Worm (Caenorhabditis elegans) whole organism, early embryonic: ENCODE data around the gene Y43B11AR.1.

Experiments
- F13C5.2 ChIP-seq: sonication (generic microtip); optimal IDR thresholded peaks from 2 replicates; lab custom pipeline; 2017; ENCODE audit warnings: mild to moderate bottlenecking, missing genetic modification characterization, inconsistent platforms, missing compliant biosample characterization
- aly-1 ChIP-seq: sonication (generic microtip); optimal IDR thresholded peaks from 2 replicates; lab custom pipeline; 2016; ENCODE audit warnings: missing genetic modification characterization, missing compliant biosample characterization
- ama-1 ChIP-seq: fragments of 150-350 bp; optimal IDR thresholded peaks from 2 replicates; lab custom pipeline; 2014
- ceh-36 ChIP-seq: sonication (generic microtip); optimal IDR thresholded peaks from 2 replicates; lab custom pipeline; 2016; ENCODE audit warnings: missing genetic modification characterization, inconsistent platforms, missing compliant biosample characterization
- ets-7 ChIP-seq: sonication (generic microtip); optimal IDR thresholded peaks from 2 replicates; lab custom pipeline; 2016; ENCODE audit warnings: missing genotype, missing genetic modification characterization, missing compliant biosample characterization
- flt-1 ChIP-seq: fragments of 200-800 bp; sonication (Bioruptor generic); IDR thresholded peaks from 2 replicates; pipeline ENCODE4 v1.3.6; 2022; ENCODE audit warnings: missing genetic modification characterization, missing compliant biosample characterization
- hmg-4 ChIP-seq: fragments of 200-800 bp; sonication (Bioruptor generic); optimal IDR thresholded peaks from 2 replicates; lab custom pipeline; 2018; ENCODE audit warnings: mild to moderate bottlenecking, missing genetic modification characterization, missing compliant biosample characterization
- hnd-1 ChIP-seq: sonication (generic microtip); optimal IDR thresholded peaks from 2 replicates; lab custom pipeline; 2016; ENCODE audit warnings: missing genetic modification characterization, missing compliant biosample characterization
- pes-1 ChIP-seq: fragments of 200-800 bp; sonication (Bioruptor generic); IDR thresholded peaks from 2 replicates; pipeline ENCODE4 v1.3.6; 2022; ENCODE audit warnings: missing genetic modification reagents, missing genetic modification characterization, missing compliant biosample characterization
- scrt-1 ChIP-seq: fragments of 200-800 bp; sonication (Bioruptor generic); IDR thresholded peaks from 2 replicates; pipeline ENCODE4 v1.3.6; 2022; ENCODE audit warnings: missing genetic modification characterization, missing compliant biosample characterization
- sea-1 ChIP-seq: fragments of 200-800 bp; sonication (Bioruptor generic); conservative IDR thresholded peaks from 2 replicates; pipeline ENCODE4 v1.3.6; 2022; ENCODE audit warnings: missing genetic modification characterization, missing compliant biosample characterization
- tbx-11 ChIP-seq: fragments of 200-800 bp; sonication (Bioruptor generic); IDR thresholded peaks from 2 replicates; pipeline ENCODE4 v1.3.6; 2022; ENCODE audit warnings: missing genetic modification characterization, missing compliant biosample characterization
- tra-4 ChIP-seq: sonication (generic microtip); optimal IDR thresholded peaks from 2 replicates; lab custom pipeline; 2017; ENCODE audit warnings: missing genetic modification characterization, missing compliant biosample characterization

DNA sequence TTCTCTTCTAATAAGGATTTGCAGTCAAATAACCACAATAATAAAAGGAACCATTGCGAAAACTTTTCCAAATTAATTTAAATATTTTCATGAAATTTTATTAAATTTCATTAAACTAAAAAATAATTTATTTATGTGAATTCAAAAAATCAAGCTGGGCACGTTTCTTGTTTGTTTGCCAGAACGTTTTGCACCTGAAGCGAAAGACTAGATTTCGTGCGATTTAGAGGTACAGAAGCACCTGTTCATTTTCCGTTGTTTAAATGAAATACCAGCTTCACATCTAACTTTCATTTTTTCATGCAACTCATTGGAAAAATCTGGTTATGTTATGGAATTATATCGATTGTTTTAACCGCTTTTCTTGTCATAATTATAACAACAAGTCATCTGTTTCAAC lies 9.2 kb upstream of the Y43B11AR.1 start, which contains the start of gene srg-48:
- TF ChIP-seq hmg-4 (GFP tag; lab: Kevin White, UChicago), result no peak
- TF ChIP-seq hnd-1, result no peak
- TF ChIP-seq aly-1 (tag; lab: Kevin White, UChicago), result no peak
- TF ChIP-seq ama-1 (lab: Kevin White, UChicago), result no peak
- no peak for TF ChIP-seq flt-1
- TF ChIP-seq F13C5.2 (tag; lab: Kevin White, UChicago), result no peak
- no peak for TF ChIP-seq sea-1
- no peak for TF ChIP-seq tra-4 (tag; lab: Kevin White, UChicago)
- TF ChIP-seq tbx-11 (GFP tag; lab: Robert Waterston, UW), result no peak
- TF ChIP-seq ets-7 (tag; lab: Kevin White, UChicago), result no peak
- no peak for TF ChIP-seq ceh-36 (tag; lab: Kevin White, UChicago)
- no peak for TF ChIP-seq pes-1 (GFP tag; lab: Robert Waterston, UW)
- no peak for TF ChIP-seq scrt-1 (GFP tag; lab: Robert Waterston, UW)
